Worm (Caenorhabditis elegans) whole organism, late embryonic: ENCODE data around the gene Y5H2A.4.

Experiments
- C08G9.2 ChIP-seq: sonication (generic microtip); optimal IDR thresholded peaks from 2 replicates; lab custom pipeline; 2016; ENCODE audit warnings: mild to moderate bottlenecking, missing genetic modification characterization, moderate library complexity, missing compliant biosample characterization
- C38D4.7 ChIP-seq: fragments of 200-800 bp; sonication (Bioruptor generic); optimal IDR thresholded peaks from 2 replicates; lab custom pipeline; 2018; ENCODE audit warnings: mild to moderate bottlenecking, missing genetic modification characterization, moderate library complexity, missing compliant biosample characterization
- T23F11.4 ChIP-seq: fragments of 200-800 bp; sonication (Bioruptor generic); optimal IDR thresholded peaks from 2 replicates; lab custom pipeline; 2018; ENCODE audit warnings: mild to moderate bottlenecking, missing genetic modification characterization, missing compliant biosample characterization
- ceh-18 ChIP-seq: sonication (generic microtip); optimal IDR thresholded peaks from 2 replicates; lab custom pipeline; 2016; ENCODE audit warnings: missing genetic modification characterization, missing compliant biosample characterization
- ceh-19 ChIP-seq: fragments of 200-800 bp; sonication (Bioruptor generic); optimal IDR thresholded peaks from 2 replicates; lab custom pipeline; 2018; ENCODE audit warnings: mild to moderate bottlenecking, missing genetic modification characterization, missing compliant biosample characterization
- ceh-22 ChIP-seq: sonication (generic microtip); optimal IDR thresholded peaks from 2 replicates; lab custom pipeline; 2017; ENCODE audit warnings: missing biosample characterization, missing genetic modification characterization
- ceh-24 ChIP-seq: sonication (generic microtip); optimal IDR thresholded peaks from 2 replicates; lab custom pipeline; 2016; ENCODE audit warnings: mild to moderate bottlenecking, missing genetic modification characterization, missing compliant biosample characterization
- ceh-31 ChIP-seq: sonication (generic microtip); optimal IDR thresholded peaks from 2 replicates; lab custom pipeline; 2016; ENCODE audit warnings: missing genetic modification characterization, missing compliant biosample characterization
- ceh-34 ChIP-seq: sonication (generic microtip); optimal IDR thresholded peaks from 2 replicates; lab custom pipeline; 2016; ENCODE audit warnings: mild to moderate bottlenecking, missing genetic modification characterization, missing compliant biosample characterization
- ceh-48 ChIP-seq: sonication (generic microtip); optimal IDR thresholded peaks from 2 replicates; lab custom pipeline; 2016; ENCODE audit warnings: missing genetic modification characterization, inconsistent platforms, missing compliant biosample characterization
- ceh-9 ChIP-seq: sonication (generic microtip); optimal IDR thresholded peaks from 2 replicates; lab custom pipeline; 2016; ENCODE audit warnings: mild to moderate bottlenecking, missing genetic modification characterization, inconsistent platforms, missing compliant biosample characterization
- che-1 ChIP-seq: sonication (generic microtip); optimal IDR thresholded peaks from 2 replicates; lab custom pipeline; 2016; ENCODE audit warnings: mild to moderate bottlenecking, missing genetic modification characterization, missing compliant biosample characterization
- elt-4 ChIP-seq: sonication (generic microtip); optimal IDR thresholded peaks from 2 replicates; lab custom pipeline; 2016; ENCODE audit warnings: missing genetic modification characterization, missing compliant biosample characterization
- ets-4 ChIP-seq: sonication (generic microtip); optimal IDR thresholded peaks from 2 replicates; lab custom pipeline; 2016; ENCODE audit warnings: missing genetic modification characterization, missing compliant biosample characterization
- fax-1 ChIP-seq: sonication (generic microtip); optimal IDR thresholded peaks from 2 replicates; lab custom pipeline; 2016; ENCODE audit warnings: missing genotype, missing genetic modification characterization, missing compliant biosample characterization
- gmeb-2 ChIP-seq: sonication (generic microtip); optimal IDR thresholded peaks from 2 replicates; lab custom pipeline; 2016; ENCODE audit warnings: missing genetic modification characterization, inconsistent platforms, missing compliant biosample characterization
- hlh-13 ChIP-seq: fragments of 200-800 bp; sonication (Bioruptor generic); optimal IDR thresholded peaks from 2 replicates; lab custom pipeline; 2018; ENCODE audit warnings: mild to moderate bottlenecking, missing genetic modification characterization, missing compliant biosample characterization
- hlh-15 ChIP-seq: sonication (generic microtip); optimal IDR thresholded peaks from 2 replicates; lab custom pipeline; 2016; ENCODE audit warnings: missing genetic modification characterization, missing compliant biosample characterization
- hlh-30 ChIP-seq: sonication (generic microtip); optimal IDR thresholded peaks from 2 replicates; lab custom pipeline; 2017; ENCODE audit warnings: antibody characterized with exemption, missing genetic modification characterization, missing compliant biosample characterization; ENCODE audit not compliant: insufficient read depth
- hlh-6 ChIP-seq: sonication (generic microtip); optimal IDR thresholded peaks from 2 replicates; lab custom pipeline; 2016; ENCODE audit warnings: missing genotype, missing genetic modification characterization, missing compliant biosample characterization
- hlh-8 ChIP-seq: sonication (generic microtip); optimal IDR thresholded peaks from 2 replicates; lab custom pipeline; 2016; ENCODE audit warnings: missing genotype, missing genetic modification characterization, missing compliant biosample characterization
- lim-6 ChIP-seq: sonication (generic microtip); optimal IDR thresholded peaks from 2 replicates; lab custom pipeline; 2016; ENCODE audit warnings: missing genetic modification characterization, missing compliant biosample characterization
- nfya-1 ChIP-seq: sonication (generic microtip); optimal IDR thresholded peaks from 2 replicates; lab custom pipeline; 2017; ENCODE audit warnings: missing genetic modification characterization, mild to moderate bottlenecking, missing compliant biosample characterization, antibody characterized with exemption, moderate library complexity
- nhr-11 ChIP-seq: fragments of 150-350 bp; optimal IDR thresholded peaks from 2 replicates; lab custom pipeline; 2014; ENCODE audit warnings: missing biosample characterization, missing genetic modification characterization
- nhr-232 ChIP-seq: sonication (generic microtip); optimal IDR thresholded peaks from 2 replicates; lab custom pipeline; 2016; ENCODE audit warnings: missing genetic modification characterization, missing compliant biosample characterization
- odd-2 ChIP-seq: sonication (generic microtip); optimal IDR thresholded peaks from 2 replicates; lab custom pipeline; 2017; ENCODE audit warnings: antibody characterized with exemption, mild to moderate bottlenecking, missing genetic modification characterization, missing compliant biosample characterization
- pag-3 ChIP-seq: sonication (generic microtip); optimal IDR thresholded peaks from 2 replicates; lab custom pipeline; 2016; ENCODE audit warnings: missing compliant biosample characterization, missing genetic modification characterization, borderline replicate concordance
- pat-9 ChIP-seq: fragments of 200-800 bp; sonication (Bioruptor generic); optimal IDR thresholded peaks from 2 replicates; lab custom pipeline; 2018; ENCODE audit warnings: mild to moderate bottlenecking, missing genetic modification characterization, moderate library complexity, missing compliant biosample characterization
- pax-1 ChIP-seq: fragments of 150-350 bp; optimal IDR thresholded peaks from 2 replicates; lab custom pipeline; 2014; ENCODE audit warnings: missing biosample characterization, missing genetic modification characterization
- pha-2 ChIP-seq: sonication (generic microtip); optimal IDR thresholded peaks from 2 replicates; lab custom pipeline; 2017; ENCODE audit warnings: mild to moderate bottlenecking, missing genetic modification characterization, missing compliant biosample characterization
- pha-4 ChIP-seq: fragments of 150-350 bp; optimal IDR thresholded peaks from 2 replicates; lab custom pipeline; 2018; ENCODE audit warnings: missing biosample characterization, missing genetic modification reagents, missing genetic modification characterization
- rnt-1 ChIP-seq: sonication (generic microtip); optimal IDR thresholded peaks from 2 replicates; lab custom pipeline; 2016; ENCODE audit warnings: missing genetic modification characterization, missing compliant biosample characterization
- sdc-2 ChIP-seq: sonication (generic microtip); optimal IDR thresholded peaks from 2 replicates; lab custom pipeline; 2016; ENCODE audit warnings: missing genotype, missing genetic modification characterization, missing compliant biosample characterization
- sox-4 ChIP-seq: sonication (generic microtip); optimal IDR thresholded peaks from 2 replicates; lab custom pipeline; 2017; ENCODE audit warnings: mild to moderate bottlenecking, missing genetic modification characterization, inconsistent platforms, missing compliant biosample characterization
- tbx-2 ChIP-seq: sonication (generic microtip); optimal IDR thresholded peaks from 2 replicates; lab custom pipeline; 2016; ENCODE audit warnings: missing genetic modification characterization, missing compliant biosample characterization
- tbx-7 ChIP-seq: sonication (generic microtip); optimal IDR thresholded peaks from 2 replicates; lab custom pipeline; 2016; ENCODE audit warnings: missing genotype, missing genetic modification characterization, missing compliant biosample characterization
- unc-3 ChIP-seq, 2 experiments: fragments of 200-800 bp in 1 of 2; sonication (Bioruptor generic) in 1 of 2; sonication (generic microtip) in 1 of 2; conservative IDR thresholded peaks in 1 of 2; optimal IDR thresholded peaks in 1 of 2; 2 replicates each; pipeline versions ENCODE4 v1.3.6 to Lab custom; 2016 to 2022; ENCODE audit warnings: missing compliant biosample characterization in 2 of 2, missing genetic modification characterization in 2 of 2, missing genetic modification reagents in 1 of 2
- unc-55 ChIP-seq: sonication (generic microtip); optimal IDR thresholded peaks from 2 replicates; lab custom pipeline; 2017; ENCODE audit warnings: missing biosample characterization, missing genetic modification reagents, missing genetic modification characterization
- unc-86 ChIP-seq: sonication (generic microtip); optimal IDR thresholded peaks from 2 replicates; lab custom pipeline; 2016; ENCODE audit warnings: missing genetic modification characterization, missing compliant biosample characterization

Gene Y5H2A.4

ce11 chrV:2278052-2278451 lies 3.9 kb upstream of the Y5H2A.4 start, which contains the start of gene nhr-59:
nhr-59 (minus strand) TSS chrV:2278265.
- no peak for TF ChIP-seq sdc-2
- TF ChIP-seq hlh-30 (tag; lab: Kevin White, UChicago) = peak; percentile 44

- TF ChIP-seq ceh-31 (tag; lab: Kevin White, UChicago) (no peak), pag-3 (tag; lab: Kevin White, UChicago) (no peak), che-1 (tag; lab: Kevin White, UChicago) (no peak), hlh-30 (tag; lab: Kevin White, UChicago) (no peak), C38D4.7 (GFP tag; lab: Kevin White, UChicago) (no peak), rnt-1 (tag; lab: Kevin White, UChicago) (no peak), hlh-13 (GFP tag; lab: Kevin White, UChicago) (no peak), hlh-6 (tag; lab: Kevin White, UChicago) (no peak), sox-4 (tag; lab: Kevin White, UChicago) (no peak), unc-3 (GFP tag; conservative IDR thresholded peaks at IDR 0.05; lab: Robert Waterston, UW) (no peak), unc-3 (tag; optimal IDR thresholded peaks at IDR 0.05; lab: Kevin White, UChicago) (no peak)
Observed at ce11 chrV:2277260-2277659, 3.1 kb upstream of the Y5H2A.4 start.

ce11 chrV:2271750-2272149 lies 2.4 kb downstream of the Y5H2A.4 start, which contains the start of gene Y5H2A.1:
Y5H2A.1 (minus strand) TSS chrV:2271850.
- TF ChIP-seq ets-4 (tag; lab: Kevin White, UChicago) (no peak), ceh-31 (tag; lab: Kevin White, UChicago) (no peak)
- TF ChIP-seq, all 69 proteins: peak for 0

- TF ChIP-seq ceh-31 (tag; lab: Kevin White, UChicago) (no peak), ceh-24 (no peak), ets-4 (tag; lab: Kevin White, UChicago) (no peak), odd-2 (tag; lab: Kevin White, UChicago) (no peak), ceh-48 (no peak), ceh-34 (tag; lab: Kevin White, UChicago) (no peak), tbx-2 (tag; lab: Kevin White, UChicago) (no peak), nhr-11 (tag; lab: Kevin White, UChicago) (no peak), nhr-232 (tag; lab: Kevin White, UChicago) (no peak), hlh-13 (GFP tag; lab: Kevin White, UChicago) (no peak), unc-55 (GFP tag; lab: Kevin White, UChicago) (no peak), C08G9.2 (no peak), hlh-15 (tag; lab: Kevin White, UChicago) (no peak), tbx-7 (tag; lab: Kevin White, UChicago) (no peak), unc-86 (tag; lab: Kevin White, UChicago) (no peak), elt-4 (tag; lab: Kevin White, UChicago) (no peak)
Observed at ce11 chrV:2266958-2267357, 7.2 kb downstream of the Y5H2A.4 start, which contains the start of gene nhr-275. nhr-275 (minus strand) TSS chrV:2267058.

- TF ChIP-seq hlh-15 (tag; lab: Kevin White, UChicago) (no peak), ceh-24 (no peak), unc-3 (GFP tag; conservative IDR thresholded peaks at IDR 0.05; lab: Robert Waterston, UW) (no peak), unc-3 (tag; optimal IDR thresholded peaks at IDR 0.05; lab: Kevin White, UChicago) (no peak)
- TF ChIP-seq, all 69 proteins: peak for 0
Observed at ce11 chrV:2264925-2265324, 9.2 kb downstream of the Y5H2A.4 start.

ce11 chrV:2264455-2264854 lies 9.7 kb downstream of the Y5H2A.4 start, which contains the start of gene nhr-183:
nhr-183 (minus strand) TSS chrV:2264634.
- TF ChIP-seq pax-1 (peak; percentile 69), fax-1 (tag; lab: Kevin White, UChicago) (no peak)

- TF ChIP-seq gmeb-2 (tag; lab: Kevin White, UChicago) = no peak
- TF ChIP-seq ceh-22 (tag; lab: Kevin White, UChicago) = no peak
- no peak for TF ChIP-seq ceh-18 (tag; lab: Kevin White, UChicago)
- no peak for TF ChIP-seq pha-4 (tag; lab: Kevin White, UChicago)
- no peak for TF ChIP-seq odd-2 (tag; lab: Kevin White, UChicago)
- TF ChIP-seq ceh-19 (GFP tag; lab: Kevin White, UChicago) = no peak
- no peak for TF ChIP-seq hlh-30 (tag; lab: Kevin White, UChicago)
- TF ChIP-seq hlh-8 (tag; lab: Kevin White, UChicago) = no peak
- TF ChIP-seq nfya-1 (tag; lab: Kevin White, UChicago) = no peak
- no peak for TF ChIP-seq lim-6 (tag; lab: Kevin White, UChicago)
- TF ChIP-seq C38D4.7 (GFP tag; lab: Kevin White, UChicago) = no peak
- no peak for TF ChIP-seq pat-9 (tag; lab: Kevin White, UChicago)
- no peak for TF ChIP-seq tbx-7 (tag; lab: Kevin White, UChicago)
- no peak for TF ChIP-seq ceh-9 (tag; lab: Kevin White, UChicago)
- TF ChIP-seq pha-2 (tag; lab: Kevin White, UChicago) = no peak
- no peak for TF ChIP-seq T23F11.4 (GFP tag; lab: Kevin White, UChicago)
Observed at ce11 chrV:2260660-2261059, 13.5 kb downstream of the Y5H2A.4 start, which contains the start of gene F41B5.12. F41B5.12 (plus strand) TSS chrV:2260960.
